Worm (Caenorhabditis elegans) whole organism, young adult: Measurements from ENCODE around the gene Y42H9AR.4.

Source experiments
- F22D6.2 ChIP-seq: sonication (generic microtip); optimal IDR thresholded peaks from 2 replicates; lab custom pipeline; 2016; ENCODE audit warnings: mild to moderate bottlenecking, missing genetic modification characterization, missing compliant biosample characterization
- attf-6 ChIP-seq: fragments of 200-800 bp; sonication (Bioruptor generic); IDR thresholded peaks from 2 replicates; pipeline ENCODE4 v1.3.6; 2022; ENCODE audit warnings: missing genetic modification reagents, missing genetic modification characterization, missing compliant biosample characterization
- lir-1 ChIP-seq: fragments of 200-800 bp; sonication (Bioruptor generic); conservative IDR thresholded peaks from 2 replicates; pipeline ENCODE4 v1.3.6; 2022; ENCODE audit warnings: missing genetic modification reagents, missing genetic modification characterization, missing compliant biosample characterization

DNA sequence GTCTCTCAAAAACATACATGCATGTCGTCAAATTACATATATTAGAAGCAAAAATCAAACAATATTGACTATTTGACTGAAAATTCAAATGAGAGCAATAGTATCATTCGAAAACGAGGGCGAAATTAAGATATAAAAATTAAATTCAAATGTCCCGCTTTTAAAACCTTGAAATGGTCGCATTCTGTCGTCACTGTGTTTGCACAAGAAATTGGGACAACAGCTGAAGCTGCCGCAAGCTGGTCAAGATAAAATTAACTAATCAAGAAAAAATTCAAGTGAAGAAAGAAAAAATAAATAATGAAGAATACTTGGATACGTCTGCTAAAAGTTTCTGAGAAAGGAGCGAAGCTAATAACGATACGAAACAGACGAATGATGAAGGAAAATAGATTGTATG lies 628 bp upstream of the Y42H9AR.4 start:
- TF ChIP-seq lir-1 (GFP tag; lab: Robert Waterston, UW) (no peak), F22D6.2 (no peak), attf-6 (GFP tag; lab: Robert Waterston, UW) (no peak)
